Worm (Caenorhabditis elegans) whole organism, L4 larva: ENCODE measurements around the gene tsg-101.

Experiments
- D1046.2 ChIP-seq: fragments of 200-800 bp; sonication (Bioruptor generic); IDR thresholded peaks from 2 replicates; pipeline ENCODE4 v1.3.6; 2022; ENCODE audit warnings: missing genetic modification characterization, missing compliant biosample characterization
- F44E2.7 ChIP-seq: fragments of 200-800 bp; sonication (Bioruptor generic); IDR thresholded peaks from 2 replicates; pipeline ENCODE4 v2.1.2; 2022; ENCODE audit warnings: missing genetic modification characterization, missing compliant biosample characterization
- Y105C5A.15 ChIP-seq: fragments of 200-800 bp; sonication (Bioruptor generic); IDR thresholded peaks from 2 replicates; pipeline ENCODE4 v1.3.6; 2022; ENCODE audit warnings: missing genetic modification characterization, missing compliant biosample characterization
- Y75B8A.6 ChIP-seq: fragments of 200-800 bp; sonication (Bioruptor generic); IDR thresholded peaks from 2 replicates; pipeline ENCODE4 v1.3.6; 2022; ENCODE audit warnings: missing genetic modification reagents, missing genetic modification characterization, missing compliant biosample characterization
- aha-1 ChIP-seq: fragments of 150-350 bp; peaks from one replicate; lab custom pipeline; 2014; ENCODE audit warnings: missing biosample characterization, missing genetic modification characterization
- ama-1 ChIP-seq: fragments of 150-350 bp; optimal IDR thresholded peaks from 2 replicates; lab custom pipeline; 2014; ENCODE audit warnings: inconsistent platforms, mixed read lengths
- arid-1 ChIP-seq: fragments of 200-800 bp; sonication (Bioruptor generic); conservative IDR thresholded peaks from 2 replicates; pipeline ENCODE4 v1.3.6; 2022; ENCODE audit warnings: missing genetic modification reagents, missing genetic modification characterization, missing compliant biosample characterization
- attf-4 ChIP-seq: sonication (generic microtip); optimal IDR thresholded peaks from 3 replicates; lab custom pipeline; 2017; ENCODE audit warnings: missing biosample characterization, missing genetic modification characterization
- ceh-20 ChIP-seq: fragments of 200-800 bp; sonication (Bioruptor generic); IDR thresholded peaks from 2 replicates; pipeline ENCODE4 v1.3.6; 2022; ENCODE audit warnings: missing genetic modification reagents, missing genetic modification characterization, missing compliant biosample characterization
- daf-8 ChIP-seq: fragments of 200-800 bp; sonication (Bioruptor generic); IDR thresholded peaks from 2 replicates; pipeline ENCODE4 v1.3.6; 2022; ENCODE audit warnings: missing genetic modification characterization, missing compliant biosample characterization
- dmd-8 ChIP-seq: fragments of 200-800 bp; sonication (Bioruptor generic); IDR thresholded peaks from 2 replicates; pipeline ENCODE4 v1.3.6; 2022; ENCODE audit warnings: missing genetic modification characterization, missing compliant biosample characterization
- dmd-9 ChIP-seq: fragments of 200-800 bp; sonication (Bioruptor generic); IDR thresholded peaks from 2 replicates; pipeline ENCODE4 v1.3.6; 2022; ENCODE audit warnings: missing genetic modification reagents, missing genetic modification characterization, missing compliant biosample characterization
- dpl-1 ChIP-seq: fragments of 150-350 bp; optimal IDR thresholded peaks from 2 replicates; lab custom pipeline; 2014; ENCODE audit warnings: missing biosample characterization, missing genetic modification reagents, missing genetic modification characterization
- dve-1 ChIP-seq: sonication (generic microtip); optimal IDR thresholded peaks from 2 replicates; lab custom pipeline; 2017; ENCODE audit warnings: antibody characterized with exemption, mild to moderate bottlenecking, missing genetic modification characterization, missing compliant biosample characterization; ENCODE audit not compliant: insufficient read depth
- egl-27 ChIP-seq: sonication (generic microtip); optimal IDR thresholded peaks from 3 replicates; lab custom pipeline; 2017; ENCODE audit warnings: missing biosample characterization, missing genetic modification reagents, missing genetic modification characterization
- hif-1 ChIP-seq, 2 experiments: sonication (generic microtip); optimal IDR thresholded peaks; 2 replicates each; lab custom pipeline; 2016 to 2017; ENCODE audit warnings: missing compliant biosample characterization in 2 of 2, missing genetic modification characterization in 2 of 2, missing genetic modification reagents in 2 of 2, missing genotype in 2 of 2, mild to moderate bottlenecking in 1 of 2
- hmg-1.1 ChIP-seq: fragments of 200-800 bp; sonication (Bioruptor generic); IDR thresholded peaks from 2 replicates; pipeline ENCODE4 v1.3.6; 2022; ENCODE audit warnings: missing genetic modification reagents, missing genetic modification characterization, missing compliant biosample characterization
- jun-1 ChIP-seq: fragments of 150-350 bp; optimal IDR thresholded peaks from 2 replicates; lab custom pipeline; 2014; ENCODE audit warnings: missing biosample characterization, missing genetic modification reagents, missing genetic modification characterization
- lin-13 ChIP-seq: fragments of 150-350 bp; optimal IDR thresholded peaks from 2 replicates; lab custom pipeline; 2014; ENCODE audit warnings: missing biosample characterization, missing genetic modification reagents, missing genetic modification characterization
- madf-5 ChIP-seq, 2 experiments: fragments of 200-800 bp; sonication (Bioruptor generic); IDR thresholded peaks; 2 replicates each; pipeline ENCODE4 v1.3.6; 2022; ENCODE audit warnings: missing compliant biosample characterization in 2 of 2, missing genetic modification characterization in 2 of 2
- mes-2 ChIP-seq: sonication (generic microtip); optimal IDR thresholded peaks from 2 replicates; lab custom pipeline; 2016; ENCODE audit warnings: missing genotype, mild to moderate bottlenecking, missing genetic modification characterization, missing compliant biosample characterization; ENCODE audit not compliant: poor library complexity, severe bottlenecking
- mxl-2 ChIP-seq: fragments of 200-800 bp; sonication (Bioruptor generic); conservative IDR thresholded peaks from 2 replicates; pipeline ENCODE4 v1.3.6; 2022; ENCODE audit warnings: missing genetic modification reagents, missing genetic modification characterization, missing compliant biosample characterization
- mxl-3 ChIP-seq: fragments of 200-800 bp; sonication (Bioruptor generic); optimal IDR thresholded peaks from 2 replicates; lab custom pipeline; 2018; ENCODE audit warnings: mild to moderate bottlenecking, missing genetic modification characterization, missing compliant biosample characterization
- nhr-25 ChIP-seq: sonication (generic microtip); optimal IDR thresholded peaks from 2 replicates; lab custom pipeline; 2017; ENCODE audit warnings: missing genetic modification characterization, mild to moderate bottlenecking, missing compliant biosample characterization, antibody characterized with exemption, moderate library complexity, borderline replicate concordance; ENCODE audit not compliant: insufficient read depth
- nhr-41 ChIP-seq: fragments of 200-800 bp; sonication (Bioruptor generic); IDR thresholded peaks from 2 replicates; pipeline ENCODE4 v1.3.6; 2022; ENCODE audit warnings: missing genetic modification reagents, missing genetic modification characterization, missing compliant biosample characterization
- nhr-42 ChIP-seq: fragments of 200-800 bp; sonication (Bioruptor generic); IDR thresholded peaks from 2 replicates; pipeline ENCODE4 v1.3.6; 2022; ENCODE audit warnings: missing genetic modification characterization, missing compliant biosample characterization
- pha-4 ChIP-seq, 2 experiments: fragments of 150-350 bp in 1 of 2; fragments of 200-800 bp in 1 of 2; sonication (Bioruptor generic) in 1 of 2; IDR thresholded peaks in 1 of 2; optimal IDR thresholded peaks in 1 of 2; 2 replicates each; pipeline versions ENCODE4 v1.3.6 to Lab custom; 2014 to 2022; ENCODE audit warnings: missing genetic modification characterization in 2 of 2, missing genetic modification reagents in 2 of 2, missing biosample characterization in 1 of 2, missing compliant biosample characterization in 1 of 2
- pqm-1 ChIP-seq: sonication (generic microtip); optimal IDR thresholded peaks from 2 replicates; lab custom pipeline; 2017; ENCODE audit warnings: missing biosample characterization, missing genetic modification characterization
- rbr-2 ChIP-seq: sonication (generic microtip); optimal IDR thresholded peaks from 2 replicates; lab custom pipeline; 2016; ENCODE audit warnings: missing genotype, missing genetic modification characterization, missing compliant biosample characterization
- set-16 ChIP-seq: fragments of 200-800 bp; sonication (Bioruptor generic); IDR thresholded peaks from 2 replicates; pipeline ENCODE4 v1.3.6; 2022; ENCODE audit warnings: missing genetic modification reagents, missing genetic modification characterization, missing compliant biosample characterization
- spr-1 ChIP-seq: sonication (generic microtip); optimal IDR thresholded peaks from 2 replicates; lab custom pipeline; 2016; ENCODE audit warnings: mild to moderate bottlenecking, missing genetic modification characterization, missing compliant biosample characterization
- spr-3 ChIP-seq: fragments of 200-800 bp; sonication (Bioruptor generic); optimal IDR thresholded peaks from 2 replicates; lab custom pipeline; 2018; ENCODE audit warnings: mild to moderate bottlenecking, missing genetic modification characterization, missing compliant biosample characterization
- tag-97 ChIP-seq: fragments of 200-800 bp; sonication (Bioruptor generic); IDR thresholded peaks from 2 replicates; pipeline ENCODE4 v1.3.6; 2022; ENCODE audit warnings: missing genetic modification characterization, missing compliant biosample characterization
- tra-1 ChIP-seq: fragments of 200-800 bp; sonication (Bioruptor generic); IDR thresholded peaks from 2 replicates; pipeline ENCODE4 v1.3.6; 2022; ENCODE audit warnings: missing genetic modification reagents, missing genetic modification characterization, missing compliant biosample characterization
- unc-130 ChIP-seq: sonication (generic microtip); optimal IDR thresholded peaks from 2 replicates; lab custom pipeline; 2016; ENCODE audit warnings: missing genetic modification reagents, missing genetic modification characterization, missing compliant biosample characterization
- unc-62 ChIP-seq, 3 experiments: fragments of 150-350 bp in 1 of 3; sonication (generic microtip); optimal IDR thresholded peaks in 2 of 3; peaks in 1 of 3; 1 replicate in 1 of 3; 2 replicates in 2 of 3; lab custom pipeline; 2014 to 2017; ENCODE audit warnings: missing biosample characterization in 3 of 3, missing genetic modification characterization in 3 of 3, missing genetic modification reagents in 3 of 3, missing genotype in 1 of 3
- zag-1 ChIP-seq: fragments of 150-350 bp; optimal IDR thresholded peaks from 2 replicates; lab custom pipeline; 2014; ENCODE audit warnings: missing biosample characterization, missing genetic modification characterization
- zfp-2 ChIP-seq: sonication (generic microtip); optimal IDR thresholded peaks from 2 replicates; lab custom pipeline; 2016; ENCODE audit warnings: mild to moderate bottlenecking, missing genetic modification characterization, missing compliant biosample characterization
- zfp-3 ChIP-seq: fragments of 200-800 bp; sonication (Bioruptor generic); conservative IDR thresholded peaks from 2 replicates; pipeline ENCODE4 v1.3.6; 2022; ENCODE audit warnings: missing genetic modification reagents, missing genetic modification characterization, missing compliant biosample characterization
- zip-11 ChIP-seq: fragments of 200-800 bp; sonication (Bioruptor generic); IDR thresholded peaks from 2 replicates; pipeline ENCODE4 v1.3.6; 2022; ENCODE audit warnings: missing genetic modification characterization, missing compliant biosample characterization
- ztf-7 ChIP-seq: fragments of 150-350 bp; optimal IDR thresholded peaks from 2 replicates; lab custom pipeline; 2014; ENCODE audit warnings: missing biosample characterization, missing genetic modification characterization

Gene tsg-101

ce11 chrIV:3505940-3506339 is 8.4 kb downstream of the tsg-101 start (continued):
- TF ChIP-seq zag-1 (tag; lab: Kevin White, UChicago), result no peak
- TF ChIP-seq D1046.2, result no peak
- TF ChIP-seq mxl-3 (GFP tag; lab: Kevin White, UChicago), result peak; percentile 42
- TF ChIP-seq hif-1 (tag; optimal IDR thresholded peaks at IDR 0.05; lab: Kevin White, UChicago), result peak in 1 of 2 experiments; percentile 11
- no peak for TF ChIP-seq F44E2.7
- TF ChIP-seq zfp-2 (tag; lab: Kevin White, UChicago), result no peak
- TF ChIP-seq Y105C5A.15, result 0 out of 2 replicates have a peak, but pooled peaks have one; percentile 33
- no peak for TF ChIP-seq pha-4 (GFP tag; IDR thresholded peaks at IDR 0.05; lab: Robert Waterston, UW)
- TF ChIP-seq pha-4 (tag; optimal IDR thresholded peaks at IDR 0.05; lab: Kevin White, UChicago), result no peak
- TF ChIP-seq mxl-2 (GFP tag; lab: Robert Waterston, UW), result no peak
- TF ChIP-seq daf-8 (GFP tag; lab: Robert Waterston, UW), result no peak
- TF ChIP-seq, all 104 proteins: peak for 9

- TF ChIP-seq dve-1 (tag; lab: Kevin White, UChicago) (no peak), D1046.2 (no peak), aha-1 (tag; lab: Kevin White, UChicago) (no peak), madf-5 (GFP tag; IDR thresholded peaks at IDR 0.05; lab: Robert Waterston, UW) (no peak), hmg-1.1 (no peak), jun-1 (no peak), nhr-42 (GFP tag; lab: Robert Waterston, UW) (no peak), arid-1 (GFP tag; lab: Robert Waterston, UW) (no peak), tra-1 (GFP tag; lab: Robert Waterston, UW) (no peak), nhr-25 (no peak), zip-11 (GFP tag; lab: Robert Waterston, UW) (no peak), pqm-1 (tag; lab: Kevin White, UChicago) (no peak), tag-97 (GFP tag; lab: Robert Waterston, UW) (no peak), attf-4 (tag; lab: Kevin White, UChicago) (no peak), F44E2.7 (no peak), ztf-7 (tag; lab: Kevin White, UChicago) (no peak), ceh-20 (no peak)
- TF ChIP-seq, all 104 proteins: peak for 0
Measured at ce11 chrIV:3504144-3504543, 10.2 kb downstream of the tsg-101 start, which contains the start of gene srz-83. Gene srz-83 (plus strand): TSS chrIV:3504444.

ce11 chrIV:3501981-3502736 is 12.2 kb downstream of the tsg-101 start:
- no peak for TF ChIP-seq zfp-3 (GFP tag; lab: Robert Waterston, UW)
- TF ChIP-seq ama-1, result no peak
- peak in 1 of 2 experiments; percentile 80 for TF ChIP-seq unc-62 (GFP tag; optimal IDR thresholded peaks at IDR 0.05 in 1 of 2; lab: Kevin White, UChicago)
- no peak for TF ChIP-seq unc-62 (tag; optimal IDR thresholded peaks at IDR 0.05; lab: Kevin White, UChicago)
- no peak for TF ChIP-seq spr-1 (tag; lab: Kevin White, UChicago)
- no peak for TF ChIP-seq dmd-9 (GFP tag; lab: Robert Waterston, UW)
- TF ChIP-seq Y105C5A.15, result no peak
- peak; percentile 90 for TF ChIP-seq aha-1 (tag; lab: Kevin White, UChicago)
- TF ChIP-seq unc-130 (GFP tag; lab: Kevin White, UChicago), result no peak
- TF ChIP-seq set-16, result 0 out of 2 replicates have a peak, but pooled peaks have one; percentile 9
- TF ChIP-seq lin-13 (GFP tag; lab: Kevin White, UChicago), result no peak
- no peak for TF ChIP-seq zag-1 (tag; lab: Kevin White, UChicago)
- no peak for TF ChIP-seq nhr-25
- TF ChIP-seq dmd-8 (GFP tag; lab: Robert Waterston, UW), result no peak
- TF ChIP-seq egl-27 (tag; lab: Kevin White, UChicago), result no peak
- TF ChIP-seq mes-2 (tag; lab: Kevin White, UChicago), result no peak
- TF ChIP-seq dpl-1, result no peak
- TF ChIP-seq nhr-41 (GFP tag; lab: Robert Waterston, UW), result no peak
- no peak for TF ChIP-seq Y75B8A.6
- TF ChIP-seq spr-3 (GFP tag; lab: Kevin White, UChicago), result no peak
- TF ChIP-seq rbr-2 (tag; lab: Kevin White, UChicago), result no peak
